Worm (Caenorhabditis elegans): ENCODE measurements around the gene Y54G2A.32.

DNA sequence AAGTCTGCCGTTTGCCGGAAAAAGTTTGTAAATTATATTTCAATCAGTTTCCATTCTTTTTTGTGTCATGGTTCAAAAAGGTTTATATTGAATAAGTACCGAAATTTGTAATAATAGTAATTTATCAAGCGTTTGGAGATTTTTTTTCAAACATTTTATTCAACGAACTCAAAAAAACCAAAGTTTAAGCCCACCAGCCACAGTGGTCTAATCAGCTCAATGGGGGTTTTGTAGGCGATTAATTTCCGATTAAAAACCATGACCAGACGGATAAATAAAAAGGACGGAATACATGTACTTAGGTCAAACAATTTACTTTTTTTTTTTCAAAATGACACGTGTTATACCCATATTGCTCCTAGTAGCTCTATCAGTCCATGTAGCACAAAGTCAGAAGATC lies 4.4 kb upstream of the Y54G2A.32 start, which contains the start of gene Y54G2A.10:
- TF ChIP-seq efl-1 (optimal IDR thresholded peaks at IDR 0.05), result no peak
- TF ChIP-seq efl-1 (GFP tag; optimal IDR thresholded peaks at IDR 0.05 in 1 of 2), result no peak
- no peak for TF ChIP-seq pag-3 (tag; optimal IDR thresholded peaks at IDR 0.05; ENCODE audit: borderline replicate concordance, insufficient read depth)
- no peak for TF ChIP-seq blmp-1 (tag; optimal IDR thresholded peaks at IDR 0.05)
- no peak for TF ChIP-seq aha-1 (tag; optimal IDR thresholded peaks at IDR 0.05)
- no peak for TF ChIP-seq C04F5.9 (tag; optimal IDR thresholded peaks at IDR 0.05)
- no peak for TF ChIP-seq xbp-1 (tag; optimal IDR thresholded peaks at IDR 0.05)
